Fruit fly (Drosophila melanogaster) whole organism, prepupa: ENCODE data around the gene lectin-22C.

Source experiments
- CG10631 ChIP-seq: fragments of 200-800 bp; sonication (Bioruptor generic); optimal IDR thresholded peaks from 2 replicates; lab custom pipeline; 2016; ENCODE audit warnings: missing biosample characterization, missing genetic modification characterization
- CG15336 ChIP-seq: fragments of 200-800 bp; sonication (Bioruptor generic); IDR thresholded peaks from 2 replicates; pipeline ENCODE4 v1.3.6; 2022; ENCODE audit warnings: missing biosample characterization, missing genetic modification characterization
- CG1621 ChIP-seq: fragments of 200-800 bp; sonication (Bioruptor generic); optimal IDR thresholded peaks from 3 replicates; lab custom pipeline; 2018; ENCODE audit warnings: missing biosample characterization, mild to moderate bottlenecking, missing genetic modification characterization
- CG16779 ChIP-seq: fragments of 200-800 bp; sonication (Bioruptor generic); optimal IDR thresholded peaks from 3 replicates; lab custom pipeline; 2017; ENCODE audit warnings: missing biosample characterization, mild to moderate bottlenecking, missing genetic modification characterization
- CG7368 ChIP-seq: fragments of 200-800 bp; sonication (Bioruptor generic); optimal IDR thresholded peaks from 3 replicates; lab custom pipeline; 2016; ENCODE audit warnings: missing biosample characterization, missing genetic modification characterization
- Hr39 ChIP-seq: fragments of 200-800 bp; sonication (Bioruptor generic); optimal IDR thresholded peaks from 2 replicates; lab custom pipeline; 2016; ENCODE audit warnings: missing biosample characterization, missing genetic modification characterization
- Met ChIP-seq: fragments of 200-800 bp; sonication (Bioruptor generic); optimal IDR thresholded peaks from 3 replicates; lab custom pipeline; 2016; ENCODE audit warnings: missing biosample characterization, missing genetic modification characterization

dm6 chr2L:2015204-2015603, 21.9 kb downstream of the lectin-22C start:
- TF ChIP-seq CG10631 (GFP tag; lab: Kevin White, UChicago): no peak
- TF ChIP-seq Met (GFP tag; lab: Kevin White, UChicago): no peak
- TF ChIP-seq CG16779: no peak
- TF ChIP-seq CG15336 (GFP tag; lab: Robert Waterston, UW): no peak
- no peak for TF ChIP-seq Hr39
- no peak for TF ChIP-seq CG1621
- TF ChIP-seq CG7368 (GFP tag; lab: Kevin White, UChicago): no peak
